ENCODE assay signal across 5 worm cellular contexts in the genomic region with DNA sequence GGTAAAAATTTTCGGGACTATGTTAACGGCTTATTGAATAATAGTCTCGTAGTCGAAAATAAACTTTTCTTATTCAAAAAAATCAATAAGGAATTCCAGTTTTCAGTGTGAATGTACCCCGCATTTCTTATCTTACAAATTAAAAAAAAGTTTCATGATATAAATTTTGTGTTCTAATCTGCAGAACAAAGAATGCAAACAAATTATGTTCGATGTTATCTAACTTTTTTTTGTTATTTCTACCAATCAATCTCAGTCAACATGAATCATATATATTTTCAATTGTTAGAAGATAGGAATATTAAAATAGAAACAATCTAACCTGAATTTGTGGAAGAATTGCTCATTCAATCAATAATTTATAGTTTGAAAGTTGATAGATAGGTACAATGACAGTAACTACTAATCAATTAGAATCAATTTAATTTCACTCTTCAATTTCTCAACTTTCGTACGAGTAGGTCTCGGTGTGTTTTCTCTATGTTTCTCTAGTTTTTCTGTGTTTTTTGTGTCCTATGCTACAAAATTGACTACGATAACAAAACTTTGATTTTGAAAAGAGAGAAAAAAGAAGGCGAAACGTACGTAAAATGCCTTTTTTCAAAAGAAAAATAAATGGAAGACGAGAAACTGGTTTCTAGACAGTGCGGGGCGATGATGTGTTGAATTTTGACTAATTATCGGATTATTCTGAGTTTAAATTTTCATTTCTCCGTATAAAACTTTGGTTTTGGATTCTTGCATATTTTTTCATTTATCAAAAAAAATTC.
TF ChIP-seq lines count a peak whose summit lies in the region.

Gene unc-43, minus strand, starts transcription at position 347 of the 770 bp plus-strand sequence.
Gene Y43C5B.3, plus strand, starts transcription at position 720 of the 770 bp plus-strand sequence.

TF ChIP-seq in whole organism, L1 larva, 84 proteins besides CTCF, POLR2A, EP300 and RAD21 (continues in another document):
- TF ChIP-seq nhr-237 (tag; optimal IDR thresholded peaks at IDR 0.05; lab: Kevin White, UChicago) (no peak), nhr-71 (tag; optimal IDR thresholded peaks at IDR 0.05; lab: Kevin White, UChicago) (peak; percentile 3), lin-14 (GFP tag; optimal IDR thresholded peaks at IDR 0.05; lab: Kevin White, UChicago) (no peak), lir-3 (tag; optimal IDR thresholded peaks at IDR 0.05; lab: Kevin White, UChicago; ENCODE audit: poor library complexity) (no peak), ztf-11 (tag; optimal IDR thresholded peaks at IDR 0.05; lab: Kevin White, UChicago) (no peak), blmp-1 (tag; optimal IDR thresholded peaks at IDR 0.05; lab: Kevin White, UChicago) (peak; percentile 83), grh-1 (GFP tag; IDR thresholded peaks at IDR 0.05; lab: Robert Waterston, UW) (peak; percentile 56), efl-1 (optimal IDR thresholded peaks at IDR 0.05; lab: Kevin White, UChicago) (no peak), efl-1 (GFP tag; optimal IDR thresholded peaks at IDR 0.05 in 1 of 2; lab: Kevin White, UChicago) (peak in 1 of 2 experiments; percentile 28), elt-3 (tag; optimal IDR thresholded peaks at IDR 0.05; lab: Kevin White, UChicago) (peak in 1 of 6 experiments; percentile 52), hpl-2 (GFP tag; optimal IDR thresholded peaks at IDR 0.05; lab: Kevin White, UChicago) (no peak), ama-1 (optimal IDR thresholded peaks at IDR 0.05; lab: Kevin White, UChicago) (no peak), sptf-1 (tag; optimal IDR thresholded peaks at IDR 0.05; lab: Kevin White, UChicago) (no peak), unc-130 (tag; optimal IDR thresholded peaks at IDR 0.05; lab: Kevin White, UChicago) (no peak), irx-1 (tag; optimal IDR thresholded peaks at IDR 0.05; lab: Kevin White, UChicago) (peak; percentile 10), ceh-8 (GFP tag; optimal IDR thresholded peaks at IDR 0.05; lab: Kevin White, UChicago) (no peak)

TF ChIP-seq in whole organism, L2 larva, 48 proteins besides CTCF, POLR2A, EP300 and RAD21:
- peak; percentile 70 for TF ChIP-seq blmp-1 (tag; optimal IDR thresholded peaks at IDR 0.05; lab: Kevin White, UChicago; ENCODE audit: insufficient read depth)
- peak; percentile 5 for TF ChIP-seq crh-2 (tag; optimal IDR thresholded peaks at IDR 0.05; lab: Kevin White, UChicago)
- no peak for TF ChIP-seq zag-1 (tag; optimal IDR thresholded peaks at IDR 0.05; lab: Kevin White, UChicago)
- TF ChIP-seq unc-55 (GFP tag; optimal IDR thresholded peaks at IDR 0.05; lab: Kevin White, UChicago), result no peak
- TF ChIP-seq fos-1 (tag; optimal IDR thresholded peaks at IDR 0.05; lab: Kevin White, UChicago), result peak; percentile 62

TF ChIP-seq in whole organism, L3 larva, 47 proteins besides CTCF, POLR2A, EP300 and RAD21:
- peak; percentile 84 for TF ChIP-seq elt-2 (tag; optimal IDR thresholded peaks at IDR 0.05; lab: Kevin White, UChicago)
- TF ChIP-seq pha-4 (tag; optimal IDR thresholded peaks at IDR 0.05; lab: Kevin White, UChicago), result peak; percentile 66
- TF ChIP-seq pqm-1 (tag; optimal IDR thresholded peaks at IDR 0.05; lab: Kevin White, UChicago), result peak; percentile 86
- no peak for TF ChIP-seq ztf-4 (tag; optimal IDR thresholded peaks at IDR 0.05; lab: Kevin White, UChicago)

TF ChIP-seq in whole organism, L4 larva, 104 proteins besides CTCF, POLR2A, EP300 and RAD21 (continues in another document):
- TF ChIP-seq hif-1 (tag; optimal IDR thresholded peaks at IDR 0.05; lab: Kevin White, UChicago) (no peak), lin-1 (GFP tag; IDR thresholded peaks at IDR 0.05; lab: Robert Waterston, UW) (no peak), lin-38 (GFP tag; IDR thresholded peaks at IDR 0.05; lab: Robert Waterston, UW) (no peak), madf-5 (GFP tag; IDR thresholded peaks at IDR 0.05; lab: Robert Waterston, UW) (no peak), nhr-102 (tag; optimal IDR thresholded peaks at IDR 0.05; lab: Kevin White, UChicago) (no peak), egl-43 (GFP tag; IDR thresholded peaks at IDR 0.05; lab: Robert Waterston, UW) (no peak), spr-3 (GFP tag; optimal IDR thresholded peaks at IDR 0.05; lab: Kevin White, UChicago) (no peak), zag-1 (tag; optimal IDR thresholded peaks at IDR 0.05; lab: Kevin White, UChicago) (no peak), dve-1 (tag; optimal IDR thresholded peaks at IDR 0.05; lab: Kevin White, UChicago; ENCODE audit: insufficient read depth) (peak; percentile 54), lim-7 (GFP tag; IDR thresholded peaks at IDR 0.05; lab: Robert Waterston, UW) (no peak), zfp-3 (GFP tag; conservative IDR thresholded peaks at IDR 0.05; lab: Robert Waterston, UW) (no peak), lin-15B (tag; optimal IDR thresholded peaks at IDR 0.05; lab: Kevin White, UChicago) (no peak), nhr-28 (tag; optimal IDR thresholded peaks at IDR 0.05; lab: Kevin White, UChicago) (peak; percentile 99), D1046.2 (GFP tag; IDR thresholded peaks at IDR 0.05; lab: Robert Waterston, UW) (no peak), nhr-76 (tag; optimal IDR thresholded peaks at IDR 0.05; lab: Kevin White, UChicago) (no peak), unc-62 (GFP tag; optimal IDR thresholded peaks at IDR 0.05 in 1 of 2; lab: Kevin White, UChicago) (no peak), unc-62 (tag; optimal IDR thresholded peaks at IDR 0.05; lab: Kevin White, UChicago) (no peak), snpc-4 (tag; optimal IDR thresholded peaks at IDR 0.05; lab: Kevin White, UChicago) (no peak), pha-4 (GFP tag; IDR thresholded peaks at IDR 0.05; lab: Robert Waterston, UW) (no peak), pha-4 (tag; optimal IDR thresholded peaks at IDR 0.05; lab: Kevin White, UChicago) (no peak), gei-8 (GFP tag; optimal IDR thresholded peaks at IDR 0.05; lab: Kevin White, UChicago) (no peak), daf-8 (GFP tag; IDR thresholded peaks at IDR 0.05; lab: Robert Waterston, UW) (no peak), mes-2 (tag; optimal IDR thresholded peaks at IDR 0.05; lab: Kevin White, UChicago; ENCODE audit: poor library complexity, severe bottlenecking) (no peak), tra-1 (GFP tag; IDR thresholded peaks at IDR 0.05; lab: Robert Waterston, UW) (no peak), lir-3 (tag; optimal IDR thresholded peaks at IDR 0.05; lab: Kevin White, UChicago) (no peak), tag-97 (GFP tag; IDR thresholded peaks at IDR 0.05; lab: Robert Waterston, UW) (no peak), mdl-1 (tag; optimal IDR thresholded peaks at IDR 0.05; lab: Kevin White, UChicago) (peak in 1 of 2 experiments; percentile 29), F37D6.2 (tag; optimal IDR thresholded peaks at IDR 0.05; lab: Kevin White, UChicago) (no peak), nhr-77 (tag; optimal IDR thresholded peaks at IDR 0.05; lab: Kevin White, UChicago) (peak; percentile 11), lin-39 (tag; optimal IDR thresholded peaks at IDR 0.05; lab: Kevin White, UChicago) (no peak), fkh-10 (GFP tag; optimal IDR thresholded peaks at IDR 0.05; lab: Kevin White, UChicago) (no peak)

TF ChIP-seq in whole organism, young adult, 124 proteins besides CTCF, POLR2A, EP300 and RAD21:
- TF ChIP-seq nhr-80 (tag; optimal IDR thresholded peaks at IDR 0.05; lab: Kevin White, UChicago) (peak; percentile 68), pha-4 (tag; optimal IDR thresholded peaks at IDR 0.05; lab: Kevin White, UChicago) (no peak), let-526 (GFP tag; IDR thresholded peaks at IDR 0.05; lab: Robert Waterston, UW) (no peak), B0019.2 (GFP tag; conservative IDR thresholded peaks at IDR 0.05; lab: Robert Waterston, UW) (no peak), T26A5.8 (tag; optimal IDR thresholded peaks at IDR 0.05; lab: Kevin White, UChicago) (no peak)
TF ChIP-seq in whole organism, young adult: peak in this region for 1.
